Fruit fly (Drosophila melanogaster): ENCODE results near the gene Pfdn6.

The Pfdn6 gene

dm6 chr3L:19914833-19915232, 8.6 kb upstream of the Pfdn6 start, which contains the start of gene Rpn1 (continued):
- TF ChIP-seq CG12659 (GFP tag; optimal IDR thresholded peaks at IDR 0.05) (peak; percentile 39), CG4404 (GFP tag; IDR thresholded peaks at IDR 0.05) (no peak), crp (GFP tag; optimal IDR thresholded peaks at IDR 0.05) (peak in 1 of 2 experiments; percentile 30), CG30403 (GFP tag; optimal IDR thresholded peaks at IDR 0.05) (peak; percentile 16), CG2116 (GFP tag; optimal IDR thresholded peaks at IDR 0.05) (peak; percentile 77), Bgb (GFP tag; IDR thresholded peaks at IDR 0.05; ENCODE audit: partially characterized antibody) (peak; percentile 55; the same call in 1 of the 2 replicates), ash1 (GFP tag; optimal IDR thresholded peaks at IDR 0.05) (no peak), CG14710 (tag; optimal IDR thresholded peaks at IDR 0.05) (peak; percentile 37), Adf1 (GFP tag; IDR thresholded peaks at IDR 0.05) (peak; percentile 32; the same call in 1 of the 2 replicates), nmo (GFP tag; optimal IDR thresholded peaks at IDR 0.05) (peak; percentile 33), ci (GFP tag; IDR thresholded peaks at IDR 0.05) (peak; percentile 49; the same call in 2 of the 3 replicates), CG10267 (tag; optimal IDR thresholded peaks at IDR 0.05) (peak; percentile 17), CG12155 (GFP tag; optimal IDR thresholded peaks at IDR 0.05) (peak; percentile 9), Sry-δ (GFP tag; optimal IDR thresholded peaks at IDR 0.05) (peak; percentile 89), Dip2 (GFP tag; IDR thresholded peaks at IDR 0.05) (no peak), CG9932 (GFP tag; IDR thresholded peaks at IDR 0.05) (peak; percentile 66), Hr51 (GFP tag; optimal IDR thresholded peaks at IDR 0.05) (no peak), CG33557 (GFP tag; optimal IDR thresholded peaks at IDR 0.05) (no peak), dimm (GFP tag; IDR thresholded peaks at IDR 0.05) (no peak), CG18476 (GFP tag; optimal IDR thresholded peaks at IDR 0.05) (no peak), bcd (GFP tag; optimal IDR thresholded peaks at IDR 0.05) (peak; percentile 69), CG17328 (GFP tag; IDR thresholded peaks at IDR 0.05) (no peak), CG13775 (GFP tag; optimal IDR thresholded peaks at IDR 0.05) (peak; percentile 4), schlank (tag; optimal IDR thresholded peaks at IDR 0.05) (no peak), BEAF-32 (GFP tag; optimal IDR thresholded peaks at IDR 0.05) (peak; percentile 71), slbo (GFP tag; IDR thresholded peaks at IDR 0.05) (peak; percentile 14; the same call in 1 of the 2 replicates), ham (GFP tag; IDR thresholded peaks at IDR 0.05) (no peak), Spps (tag; optimal IDR thresholded peaks at IDR 0.05) (no peak), CG9609 (GFP tag; optimal IDR thresholded peaks at IDR 0.05) (peak; percentile 30), Ets97D (GFP tag; optimal IDR thresholded peaks at IDR 0.05) (peak; percentile 64), CkIIα-i1 (GFP tag; IDR thresholded peaks at IDR 0.05) (no peak), Aef1 (GFP tag; IDR thresholded peaks at IDR 0.05) (no peak), CG17186 (GFP tag; optimal IDR thresholded peaks at IDR 0.05) (peak; percentile 21), gfzf (GFP tag; optimal IDR thresholded peaks at IDR 0.05) (peak; percentile 93), MESR4 (GFP tag; optimal IDR thresholded peaks at IDR 0.05) (peak; percentile 87), bbx (GFP tag; IDR thresholded peaks at IDR 0.05; ENCODE audit: partially characterized antibody) (peak; percentile 49; the same call in 1 of the 2 replicates), grau (tag; optimal IDR thresholded peaks at IDR 0.05) (no peak), unpg (GFP tag; optimal IDR thresholded peaks at IDR 0.05) (no peak), Hmx (GFP tag; optimal IDR thresholded peaks at IDR 0.05) (no peak), CG15514 (GFP tag; optimal IDR thresholded peaks at IDR 0.05) (peak; percentile 76), CG4617 (GFP tag; optimal IDR thresholded peaks at IDR 0.05; ENCODE audit: borderline replicate concordance) (peak; percentile 92), fu2 (GFP tag; optimal IDR thresholded peaks at IDR 0.05) (no peak), CG17912 (GFP tag; optimal IDR thresholded peaks at IDR 0.05) (no peak), nerfin-2 (GFP tag; IDR thresholded peaks at IDR 0.05; ENCODE audit: partially characterized antibody) (peak; percentile 60), Trl (optimal IDR thresholded peaks at IDR 0.05) (no peak), Trl (GFP tag; optimal IDR thresholded peaks at IDR 0.05) (no peak), D (optimal IDR thresholded peaks at IDR 0.05) (no peak), D (GFP tag; optimal IDR thresholded peaks at IDR 0.05) (no peak), Sox100B (GFP tag; optimal IDR thresholded peaks at IDR 0.05) (no peak), Xbp1 (GFP tag; optimal IDR thresholded peaks at IDR 0.05) (peak; percentile 48), Atf-2 (GFP tag; optimal IDR thresholded peaks at IDR 0.05) (no peak)

Measured in whole organism, embryonic.